Worm (Caenorhabditis elegans) whole organism, midembryonic: ENCODE data around the gene F38B2.3.

Experiments
- T22C8.4 ChIP-seq: fragments of 200-800 bp; sonication (Bioruptor generic); IDR thresholded peaks from 2 replicates; pipeline ENCODE4 v1.3.6; 2022; ENCODE audit warnings: missing genetic modification characterization, missing compliant biosample characterization
- cog-1 ChIP-seq: sonication (generic microtip); optimal IDR thresholded peaks from 2 replicates; lab custom pipeline; 2016; ENCODE audit warnings: missing genetic modification characterization, missing compliant biosample characterization
- flt-1 ChIP-seq: fragments of 200-800 bp; sonication (Bioruptor generic); IDR thresholded peaks from 2 replicates; pipeline ENCODE4 v1.3.6; 2022; ENCODE audit warnings: missing genetic modification characterization, missing compliant biosample characterization
- klf-2 ChIP-seq: fragments of 200-800 bp; sonication (Bioruptor generic); conservative IDR thresholded peaks from 2 replicates; pipeline ENCODE4 v1.3.6; 2022; ENCODE audit warnings: missing genetic modification reagents, missing genetic modification characterization, missing compliant biosample characterization
- med-1 ChIP-seq: sonication (generic microtip); optimal IDR thresholded peaks from 2 replicates; lab custom pipeline; 2017; ENCODE audit warnings: missing genetic modification characterization, mild to moderate bottlenecking, missing compliant biosample characterization, antibody characterized with exemption, missing genetic modification reagents; ENCODE audit not compliant: insufficient read depth
- ref-1 ChIP-seq: fragments of 200-800 bp; sonication (Bioruptor generic); conservative IDR thresholded peaks from 2 replicates; pipeline ENCODE4 v1.3.6; 2022; ENCODE audit warnings: missing genetic modification reagents, missing genetic modification characterization, missing compliant biosample characterization
- tab-1 ChIP-seq: fragments of 200-800 bp; sonication (Bioruptor generic); IDR thresholded peaks from 2 replicates; pipeline ENCODE4 v1.3.6; 2022; ENCODE audit warnings: missing genetic modification characterization, missing compliant biosample characterization
- ztf-23 ChIP-seq: fragments of 200-800 bp; sonication (Bioruptor generic); IDR thresholded peaks from 2 replicates; pipeline ENCODE4 v1.3.6; 2022; ENCODE audit warnings: missing genetic modification reagents, missing genetic modification characterization, missing compliant biosample characterization
- ztf-29 ChIP-seq: fragments of 200-800 bp; sonication (Bioruptor generic); IDR thresholded peaks from 2 replicates; pipeline ENCODE4 v1.3.6; 2022; ENCODE audit warnings: missing genetic modification reagents, missing genetic modification characterization, missing compliant biosample characterization

F38B2.3 gene

DNA sequence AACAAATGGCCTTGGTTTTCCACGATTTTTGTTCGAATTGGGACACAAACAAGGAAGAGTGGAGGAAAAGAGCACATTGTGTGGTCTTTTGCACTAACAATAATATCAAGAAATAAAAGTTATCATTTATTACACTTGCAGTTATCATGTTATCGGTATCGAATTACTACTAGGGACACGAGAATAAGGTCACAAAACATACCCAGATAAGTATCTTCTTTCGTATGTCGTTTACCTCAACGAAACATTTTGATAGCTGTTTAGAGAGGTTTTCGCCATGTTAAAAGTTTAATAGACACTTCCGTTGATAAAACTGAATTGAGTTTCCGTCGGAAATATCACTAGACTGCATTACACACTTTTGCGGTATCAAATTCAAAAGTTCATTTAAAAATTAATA is 35.2 kb downstream of the F38B2.3 start:
- TF ChIP-seq med-1 (GFP tag; lab: Kevin White, UChicago) (no peak), ref-1 (GFP tag; lab: Robert Waterston, UW) (no peak), klf-2 (GFP tag; lab: Robert Waterston, UW) (no peak), tab-1 (no peak), T22C8.4 (GFP tag; lab: Robert Waterston, UW) (no peak)

DNA sequence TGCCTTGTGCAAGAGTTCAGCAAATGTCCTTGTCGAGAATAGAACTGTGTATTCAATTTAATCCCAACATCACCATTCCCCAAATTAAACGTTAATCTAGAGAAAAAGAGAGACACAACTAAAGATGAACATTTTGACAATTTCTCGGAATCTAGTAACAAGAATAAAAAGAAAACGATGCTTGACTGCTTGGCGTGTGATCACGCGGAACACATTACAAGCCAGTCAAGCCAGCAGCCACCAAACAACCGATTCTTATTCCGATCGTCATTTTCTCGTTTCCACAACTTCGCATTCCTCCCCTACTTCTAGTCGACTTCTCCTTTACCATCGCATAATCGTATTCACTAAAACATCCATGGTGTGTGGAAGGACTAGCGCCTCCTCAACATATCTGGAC is 36.8 kb downstream of the F38B2.3 start:
- TF ChIP-seq T22C8.4 (GFP tag; lab: Robert Waterston, UW) (no peak), med-1 (GFP tag; lab: Kevin White, UChicago) (no peak), ref-1 (GFP tag; lab: Robert Waterston, UW) (no peak), cog-1 (tag; lab: Kevin White, UChicago) (no peak), flt-1 (GFP tag; lab: Robert Waterston, UW) (no peak), tab-1 (no peak), ztf-29 (no peak), klf-2 (GFP tag; lab: Robert Waterston, UW) (no peak), ztf-23 (no peak)

ce11 chrX:11248083-11248482 is 38.1 kb downstream of the F38B2.3 start:
- TF ChIP-seq ztf-29 (no peak), cog-1 (tag; lab: Kevin White, UChicago) (peak; percentile 2), klf-2 (GFP tag; lab: Robert Waterston, UW) (no peak), tab-1 (no peak), ref-1 (GFP tag; lab: Robert Waterston, UW) (no peak), flt-1 (GFP tag; lab: Robert Waterston, UW) (peak; percentile 37; the same call in 1 of the 2 replicates)

DNA sequence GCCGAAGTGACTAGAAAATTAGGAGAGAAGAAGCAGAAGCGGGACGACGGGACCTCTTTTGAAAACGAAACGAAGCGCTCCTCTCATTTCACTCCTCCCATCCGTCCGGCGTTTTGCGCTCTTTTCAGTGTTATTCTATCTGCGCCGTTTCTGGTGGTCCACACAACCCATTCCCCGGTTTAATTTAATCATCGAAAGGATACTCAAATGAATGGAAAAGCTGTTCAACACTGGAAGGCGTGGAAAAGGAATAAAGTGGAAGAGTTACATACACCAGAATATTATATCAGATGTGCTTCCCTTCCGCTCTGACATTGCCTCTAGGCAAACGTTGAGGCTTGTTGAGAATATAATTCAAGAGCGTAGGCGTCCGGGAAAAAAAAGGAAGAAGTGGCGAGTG is 41.1 kb downstream of the F38B2.3 start:
- TF ChIP-seq klf-2 (GFP tag; lab: Robert Waterston, UW) = no peak
- 0 out of 2 replicates have a peak, but pooled peaks have one; percentile 41 for TF ChIP-seq ztf-23

DNA sequence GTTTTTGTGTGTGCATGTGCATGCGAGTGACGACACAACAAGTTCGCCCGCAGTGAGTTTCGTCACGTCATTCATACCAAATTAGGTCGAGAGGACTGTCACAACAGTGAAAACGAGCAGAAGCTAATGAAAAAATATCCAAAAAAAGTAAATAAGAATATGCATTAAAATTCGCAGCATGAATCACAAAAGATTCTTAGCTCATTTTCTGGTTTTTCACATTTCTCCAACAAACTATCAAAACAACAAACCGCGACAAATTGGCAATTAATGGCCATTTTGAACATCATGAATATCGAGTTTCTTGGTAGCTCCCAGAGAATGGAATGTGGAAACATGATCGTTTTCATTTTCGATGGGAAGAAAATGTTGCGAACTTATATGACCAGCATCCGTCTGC is 42.5 kb downstream of the F38B2.3 start:
- no peak for TF ChIP-seq ref-1 (GFP tag; lab: Robert Waterston, UW)
- no peak for TF ChIP-seq T22C8.4 (GFP tag; lab: Robert Waterston, UW)
- no peak for TF ChIP-seq flt-1 (GFP tag; lab: Robert Waterston, UW)
- no peak for TF ChIP-seq ztf-23
- TF ChIP-seq tab-1 = no peak
- no peak for TF ChIP-seq klf-2 (GFP tag; lab: Robert Waterston, UW)
- TF ChIP-seq med-1 (GFP tag; lab: Kevin White, UChicago) = no peak
- no peak for TF ChIP-seq cog-1 (tag; lab: Kevin White, UChicago)
- no peak for TF ChIP-seq ztf-29

- TF ChIP-seq klf-2 (GFP tag; lab: Robert Waterston, UW) = no peak
- no peak for TF ChIP-seq flt-1 (GFP tag; lab: Robert Waterston, UW)
- no peak for TF ChIP-seq ref-1 (GFP tag; lab: Robert Waterston, UW)
Measured at ce11 chrX:11241479-11241878, 44.7 kb downstream of the F38B2.3 start.

ce11 chrX:11240585-11241115 is 45.5 kb downstream of the F38B2.3 start, which contains the start of gene C34F6.10:
TSS of gene C34F6.10 (minus strand) at chrX:11240635.
- TF ChIP-seq flt-1 (GFP tag; lab: Robert Waterston, UW) (no peak), T22C8.4 (GFP tag; lab: Robert Waterston, UW) (no peak), ztf-29 (no peak)
